Fruit fly (Drosophila melanogaster) whole organism, pupa: ENCODE data around the gene COX6AL2.

Experiments used
- CG10348 ChIP-seq: fragments of 200-800 bp; sonication (Bioruptor generic); IDR thresholded peaks from 2 replicates; pipeline ENCODE4 v1.3.6; 2022; ENCODE audit warnings: missing biosample characterization, missing genetic modification characterization
- CG12605 ChIP-seq: fragments of 200-800 bp; sonication (Bioruptor generic); IDR thresholded peaks from 2 replicates; pipeline ENCODE4 v1.3.6; 2022; ENCODE audit warnings: missing biosample characterization, missing genetic modification characterization
- CG13204 ChIP-seq: fragments of 200-800 bp; sonication (Bioruptor generic); optimal IDR thresholded peaks from 2 replicates; lab custom pipeline; 2018; ENCODE audit warnings: missing biosample characterization, mild to moderate bottlenecking, missing genetic modification characterization, moderate library complexity
- CG14655 ChIP-seq: fragments of 200-800 bp; sonication (Bioruptor generic); optimal IDR thresholded peaks from 3 replicates; lab custom pipeline; 2017; ENCODE audit warnings: mild to moderate bottlenecking, missing biosample characterization, missing genetic modification reagents, missing genetic modification characterization
- CG15710 ChIP-seq: fragments of 200-800 bp; sonication (Bioruptor generic); optimal IDR thresholded peaks from 2 replicates; lab custom pipeline; 2018; ENCODE audit warnings: missing biosample characterization, mild to moderate bottlenecking, missing genetic modification characterization, moderate library complexity
- CG17806 ChIP-seq: fragments of 200-800 bp; sonication (Bioruptor generic); optimal IDR thresholded peaks from 2 replicates; lab custom pipeline; 2018; ENCODE audit warnings: missing biosample characterization, mild to moderate bottlenecking, missing genetic modification characterization, moderate library complexity
- CG32121 ChIP-seq: fragments of 200-800 bp; sonication (Bioruptor generic); IDR thresholded peaks from 2 replicates; pipeline ENCODE4 v1.3.6; 2022; ENCODE audit warnings: missing biosample characterization, missing genetic modification characterization
- CG34367 ChIP-seq: fragments of 200-800 bp; sonication (Bioruptor generic); optimal IDR thresholded peaks from 2 replicates; lab custom pipeline; 2018; ENCODE audit warnings: missing biosample characterization, mild to moderate bottlenecking, missing genetic modification characterization
- CG4496 ChIP-seq: fragments of 200-800 bp; sonication (Bioruptor generic); IDR thresholded peaks from 3 replicates; pipeline ENCODE4 v1.3.6; 2022; ENCODE audit warnings: missing biosample characterization, missing genetic modification characterization
- CG8159 ChIP-seq: fragments of 200-800 bp; sonication (Bioruptor generic); optimal IDR thresholded peaks from 3 replicates; lab custom pipeline; 2018; ENCODE audit warnings: missing biosample characterization, mild to moderate bottlenecking, missing genetic modification characterization, moderate library complexity
- CG8301 ChIP-seq: fragments of 200-800 bp; sonication (Bioruptor generic); optimal IDR thresholded peaks from 2 replicates; lab custom pipeline; 2018; ENCODE audit warnings: missing biosample characterization, mild to moderate bottlenecking, missing genetic modification characterization
- CG9948 ChIP-seq: fragments of 200-800 bp; sonication (Bioruptor generic); optimal IDR thresholded peaks from 2 replicates; lab custom pipeline; 2018; ENCODE audit warnings: missing biosample characterization, mild to moderate bottlenecking, missing genetic modification characterization, moderate library complexity
- D1 ChIP-seq: fragments of 200-800 bp; sonication (Bioruptor generic); optimal IDR thresholded peaks from 2 replicates; lab custom pipeline; 2018; ENCODE audit warnings: missing biosample characterization, mild to moderate bottlenecking, missing genetic modification characterization, moderate library complexity
- EcR ChIP-seq: fragments of 200-800 bp; sonication (Bioruptor generic); optimal IDR thresholded peaks from 3 replicates; lab custom pipeline; 2019; ENCODE audit warnings: missing biosample characterization, missing genetic modification characterization, mild to moderate bottlenecking, moderate library complexity, missing genetic modification reagents
- Ets98B ChIP-seq: fragments of 200-800 bp; sonication (Bioruptor generic); IDR thresholded peaks from 2 replicates; pipeline ENCODE4 v1.3.6; 2022; ENCODE audit warnings: missing biosample characterization, missing genetic modification characterization
- Pif1A ChIP-seq: fragments of 200-800 bp; sonication (Bioruptor generic); optimal IDR thresholded peaks from 3 replicates; lab custom pipeline; 2016; ENCODE audit warnings: missing biosample characterization, missing genetic modification characterization
- Pif1B ChIP-seq: fragments of 200-800 bp; sonication (Bioruptor generic); optimal IDR thresholded peaks from 3 replicates; lab custom pipeline; 2016; ENCODE audit warnings: missing biosample characterization, missing genetic modification characterization
- Snoo ChIP-seq: fragments of 200-800 bp; sonication (Bioruptor generic); optimal IDR thresholded peaks from 3 replicates; lab custom pipeline; 2017; ENCODE audit warnings: missing biosample characterization, mild to moderate bottlenecking, missing genetic modification characterization, inconsistent platforms
- fd96Ca ChIP-seq: fragments of 200-800 bp; sonication (Bioruptor generic); IDR thresholded peaks from 3 replicates; pipeline ENCODE4 v1.3.6; 2022; ENCODE audit warnings: missing biosample characterization, missing genetic modification characterization
- gl ChIP-seq: fragments of 200-800 bp; sonication (Bioruptor generic); optimal IDR thresholded peaks from 2 replicates; lab custom pipeline; 2018; ENCODE audit warnings: missing biosample characterization, mild to moderate bottlenecking, missing genetic modification characterization
- rn ChIP-seq: fragments of 200-800 bp; sonication (Bioruptor generic); IDR thresholded peaks from 2 replicates; pipeline ENCODE4 v1.3.6; 2022; ENCODE audit warnings: missing biosample characterization, missing genetic modification characterization

The COX6AL2 gene

DNA sequence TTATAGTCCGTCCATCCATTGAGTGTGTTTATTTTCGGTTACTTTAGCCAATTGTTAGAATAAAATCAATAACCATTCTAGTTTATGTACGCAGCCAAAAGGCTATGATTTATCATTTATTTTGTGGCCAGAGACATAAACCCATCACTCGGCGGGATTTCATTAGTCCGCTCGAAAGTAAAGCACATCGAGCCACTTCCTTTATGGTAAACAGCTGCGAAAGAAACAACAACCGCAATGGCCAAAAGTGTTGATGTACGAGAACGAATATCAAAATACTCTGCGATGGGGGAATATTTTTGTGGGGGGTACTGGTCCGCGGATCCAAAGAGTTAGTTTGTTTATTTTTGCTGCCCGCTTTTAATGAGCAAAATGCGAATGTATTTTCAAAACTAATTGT is 32.3 kb downstream of the COX6AL2 start:
- no peak for TF ChIP-seq Pif1A
- TF ChIP-seq CG8159 (tag; lab: Kevin White, UChicago) = no peak
- TF ChIP-seq CG4496 = no peak
- TF ChIP-seq CG9948 (tag; lab: Kevin White, UChicago) = no peak
- TF ChIP-seq Pif1B (GFP tag; lab: Kevin White, UChicago) = no peak
- TF ChIP-seq CG34367 (tag; lab: Kevin White, UChicago) = no peak
- TF ChIP-seq CG10348 (GFP tag; lab: Robert Waterston, UW) = no peak
- no peak for TF ChIP-seq CG17806 (tag; lab: Kevin White, UChicago)
- TF ChIP-seq Ets98B (GFP tag; lab: Robert Waterston, UW) = no peak
- no peak for TF ChIP-seq CG15710
- TF ChIP-seq gl (tag; lab: Kevin White, UChicago) = no peak
- no peak for TF ChIP-seq fd96Ca (GFP tag; lab: Robert Waterston, UW)
- TF ChIP-seq rn = no peak
- no peak for TF ChIP-seq CG8301 (tag; lab: Kevin White, UChicago)
- TF ChIP-seq CG12605 (GFP tag; lab: Robert Waterston, UW) = no peak
- TF ChIP-seq Snoo (tag; lab: Kevin White, UChicago) = no peak
- TF ChIP-seq CG14655 (GFP tag; lab: Kevin White, UChicago) = no peak
- no peak for TF ChIP-seq D1 (tag; lab: Kevin White, UChicago)

dm6 chr3L:18872440-18872839 is 41.5 kb downstream of the COX6AL2 start, which contains the start of the genes Rad9 and Uggt:
Rad9 (minus strand) TSS chr3L:18872553.
Uggt (plus strand) TSS chr3L:18872747.
- TF ChIP-seq CG34367 (tag; lab: Kevin White, UChicago) = no peak
- TF ChIP-seq Pif1A = no peak
- no peak for TF ChIP-seq Pif1B (GFP tag; lab: Kevin White, UChicago)
- no peak for TF ChIP-seq CG9948 (tag; lab: Kevin White, UChicago)
- no peak for TF ChIP-seq D1 (tag; lab: Kevin White, UChicago)
- no peak for TF ChIP-seq CG32121 (GFP tag; lab: Robert Waterston, UW)
- TF ChIP-seq CG10348 (GFP tag; lab: Robert Waterston, UW) = no peak
- TF ChIP-seq rn = no peak
- no peak for TF ChIP-seq CG13204
- TF ChIP-seq Ets98B (GFP tag; lab: Robert Waterston, UW) = no peak
- no peak for TF ChIP-seq CG17806 (tag; lab: Kevin White, UChicago)
- no peak for TF ChIP-seq CG15710
- TF ChIP-seq CG14655 (GFP tag; lab: Kevin White, UChicago) = no peak
- TF ChIP-seq CG12605 (GFP tag; lab: Robert Waterston, UW) = no peak
- TF ChIP-seq gl (tag; lab: Kevin White, UChicago) = no peak
- no peak for TF ChIP-seq EcR (GFP tag; lab: Kevin White, UChicago)
- no peak for TF ChIP-seq Snoo (tag; lab: Kevin White, UChicago)
- no peak for TF ChIP-seq fd96Ca (GFP tag; lab: Robert Waterston, UW)
- TF ChIP-seq, all 21 proteins: peak for 0

DNA sequence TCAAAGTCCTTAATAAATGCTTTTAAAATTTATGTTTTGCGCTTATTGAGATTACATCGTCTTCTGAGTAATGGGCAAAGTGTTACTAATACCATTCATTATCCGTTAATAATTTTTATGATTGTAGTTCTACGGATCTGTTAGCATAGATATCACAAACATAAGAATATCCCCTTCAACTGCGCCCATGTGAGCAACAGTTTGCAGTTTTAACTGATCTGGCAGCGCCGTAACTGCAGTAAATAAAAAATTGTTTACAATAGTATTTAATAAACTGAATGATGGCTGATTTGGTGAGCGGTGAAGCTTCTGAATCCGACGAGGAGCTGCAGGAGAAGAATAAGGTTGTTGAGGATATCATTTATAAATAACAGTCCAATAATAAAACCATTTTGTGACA is 43.9 kb downstream of the COX6AL2 start, which contains the start of gene Blos3:
Gene Blos3 (plus strand): TSS at position 198 of the 400 bp plus-strand sequence.
- TF ChIP-seq fd96Ca (GFP tag; lab: Robert Waterston, UW) (peak; percentile 65; the same call in 2 of the 3 replicates), Pif1A (no peak), CG9948 (tag; lab: Kevin White, UChicago) (peak; percentile 15), CG34367 (tag; lab: Kevin White, UChicago) (no peak), CG14655 (GFP tag; lab: Kevin White, UChicago) (no peak), D1 (tag; lab: Kevin White, UChicago) (no peak), CG13204 (no peak), CG8159 (tag; lab: Kevin White, UChicago) (no peak), CG4496 (peak; percentile 46; the same call in 2 of the 3 replicates), Snoo (tag; lab: Kevin White, UChicago) (no peak), Pif1B (GFP tag; lab: Kevin White, UChicago) (no peak), CG17806 (tag; lab: Kevin White, UChicago) (peak; percentile 32), gl (tag; lab: Kevin White, UChicago) (no peak), rn (no peak), CG15710 (peak; percentile 24), CG32121 (GFP tag; lab: Robert Waterston, UW) (peak; percentile 63), CG8301 (tag; lab: Kevin White, UChicago) (no peak), Ets98B (GFP tag; lab: Robert Waterston, UW) (no peak; the same call in 1 of the 2 replicates)

dm6 chr3L:18869035-18869826 is 44.7 kb downstream of the COX6AL2 start, which contains the start of gene Grx1:
Grx1 (plus strand) TSS chr3L:18869230.
- TF ChIP-seq CG14655 (GFP tag; lab: Kevin White, UChicago) = no peak
- peak; percentile 35; the same call in 1 of the 3 replicates for TF ChIP-seq CG4496
- peak; percentile 22; the same call in 1 of the 2 replicates for TF ChIP-seq Ets98B (GFP tag; lab: Robert Waterston, UW)
- 0 out of 2 replicates have a peak, but pooled peaks have one; percentile 42 for TF ChIP-seq CG32121 (GFP tag; lab: Robert Waterston, UW)
- TF ChIP-seq Pif1B (GFP tag; lab: Kevin White, UChicago) = peak; percentile 30
- TF ChIP-seq CG12605 (GFP tag; lab: Robert Waterston, UW) = no peak
- no peak for TF ChIP-seq gl (tag; lab: Kevin White, UChicago)
- TF ChIP-seq CG15710 = peak; percentile 40
- TF ChIP-seq CG34367 (tag; lab: Kevin White, UChicago) = no peak
- TF ChIP-seq CG8159 (tag; lab: Kevin White, UChicago) = peak; percentile 61
- TF ChIP-seq CG17806 (tag; lab: Kevin White, UChicago) = peak; percentile 38
- peak; percentile 41 for TF ChIP-seq Snoo (tag; lab: Kevin White, UChicago)
- peak; percentile 51 for TF ChIP-seq CG8301 (tag; lab: Kevin White, UChicago)
- no peak for TF ChIP-seq CG9948 (tag; lab: Kevin White, UChicago)
- no peak for TF ChIP-seq CG10348 (GFP tag; lab: Robert Waterston, UW)
- 0 out of 2 replicates have a peak, but pooled peaks have one; percentile 6 for TF ChIP-seq rn
